Worm (Caenorhabditis elegans) whole organism, early embryonic: ENCODE results near the gene T14G12.11.

Experiments
- ama-1 ChIP-seq: fragments of 150-350 bp; optimal IDR thresholded peaks from 2 replicates; lab custom pipeline; 2014
- hnd-1 ChIP-seq: sonication (generic microtip); optimal IDR thresholded peaks from 2 replicates; lab custom pipeline; 2016; ENCODE audit warnings: missing genetic modification characterization, missing compliant biosample characterization
- sea-1 ChIP-seq: fragments of 200-800 bp; sonication (Bioruptor generic); conservative IDR thresholded peaks from 2 replicates; pipeline ENCODE4 v1.3.6; 2022; ENCODE audit warnings: missing genetic modification characterization, missing compliant biosample characterization

- TF ChIP-seq ama-1 (no peak), sea-1 (GFP tag; lab: Robert Waterston, UW) (no peak), hnd-1 (no peak)
Observed at ce11 chrX:3759345-3759744, 3.0 kb downstream of the T14G12.11 start, which contains the start of gene T14G12.6.
